Fruit fly (Drosophila melanogaster) whole organism, embryonic: ENCODE measurements around the gene CG14082.

ENCODE experiments used
- ATbp ChIP-seq: fragments of 200-800 bp; sonication (Bioruptor generic); optimal IDR thresholded peaks from 2 replicates; lab custom pipeline; 2017; ENCODE audit warnings: missing biosample characterization, mild to moderate bottlenecking, missing genetic modification characterization, missing genetic modification reagents
- Abd-B ChIP-seq: fragments of 200-800 bp; sonication (Bioruptor generic); optimal IDR thresholded peaks from 2 replicates; lab custom pipeline; 2018; ENCODE audit warnings: missing biosample characterization, mild to moderate bottlenecking, missing genetic modification characterization, moderate library complexity
- BEAF-32 ChIP-seq: fragments of 200-800 bp; sonication (Bioruptor generic); optimal IDR thresholded peaks from 3 replicates; lab custom pipeline; 2017; ENCODE audit warnings: missing biosample characterization, missing genetic modification characterization, mild to moderate bottlenecking, moderate library complexity, missing genetic modification reagents
- CG10979 ChIP-seq: fragments of 200-800 bp; sonication (Bioruptor generic); optimal IDR thresholded peaks from 2 replicates; lab custom pipeline; 2018; ENCODE audit warnings: missing biosample characterization, mild to moderate bottlenecking, missing genetic modification characterization, moderate library complexity
- CG12391 ChIP-seq: fragments of 200-800 bp; sonication (Bioruptor generic); optimal IDR thresholded peaks from 3 replicates; lab custom pipeline; 2018; ENCODE audit warnings: missing biosample characterization, mild to moderate bottlenecking, missing genetic modification characterization, moderate library complexity
- CG13775 ChIP-seq: fragments of 200-800 bp; sonication (Bioruptor generic); optimal IDR thresholded peaks from 3 replicates; lab custom pipeline; 2017; ENCODE audit warnings: missing biosample characterization, mild to moderate bottlenecking, missing genetic modification characterization
- CG15479 ChIP-seq: fragments of 200-800 bp; sonication (Bioruptor generic); optimal IDR thresholded peaks from 3 replicates; lab custom pipeline; 2019; ENCODE audit warnings: missing biosample characterization, mild to moderate bottlenecking, missing genetic modification characterization, moderate library complexity
- CG15514 ChIP-seq: fragments of 200-800 bp; sonication (Bioruptor generic); optimal IDR thresholded peaks from 3 replicates; lab custom pipeline; 2017; ENCODE audit warnings: missing biosample characterization, missing genetic modification characterization, mild to moderate bottlenecking, moderate library complexity, missing genetic modification reagents
- CG1602 ChIP-seq: fragments of 200-800 bp; sonication (Bioruptor generic); optimal IDR thresholded peaks from 3 replicates; lab custom pipeline; 2016; ENCODE audit warnings: missing biosample characterization, missing genetic modification characterization
- CG1647 ChIP-seq: fragments of 200-800 bp; sonication (Bioruptor generic); optimal IDR thresholded peaks from 3 replicates; lab custom pipeline; 2016; ENCODE audit warnings: missing biosample characterization, missing genetic modification characterization
- CG17328 ChIP-seq: fragments of 200-800 bp; sonication (Bioruptor generic); IDR thresholded peaks from 2 replicates; pipeline ENCODE4 v1.3.6; 2022; ENCODE audit warnings: missing biosample characterization, missing genetic modification characterization
- CG17359 ChIP-seq: fragments of 200-800 bp; sonication (Bioruptor generic); optimal IDR thresholded peaks from 3 replicates; lab custom pipeline; 2018; ENCODE audit warnings: missing biosample characterization, mild to moderate bottlenecking, missing genetic modification characterization, moderate library complexity
- CG17829 ChIP-seq: fragments of 200-800 bp; optimal IDR thresholded peaks from 2 replicates; lab custom pipeline; 2019; ENCODE audit warnings: missing biosample characterization, mild to moderate bottlenecking, missing genetic modification characterization, moderate library complexity
- CG2202 ChIP-seq: fragments of 200-800 bp; sonication (Bioruptor generic); optimal IDR thresholded peaks from 2 replicates; lab custom pipeline; 2018; ENCODE audit warnings: missing biosample characterization, mild to moderate bottlenecking, missing genetic modification characterization
- CG2678 ChIP-seq: fragments of 200-800 bp; sonication (Bioruptor generic); optimal IDR thresholded peaks from 3 replicates; lab custom pipeline; 2019; ENCODE audit warnings: missing biosample characterization, mild to moderate bottlenecking, missing genetic modification characterization, moderate library complexity
- CG31388 ChIP-seq: fragments of 200-800 bp; sonication (Bioruptor generic); optimal IDR thresholded peaks from 2 replicates; lab custom pipeline; 2016; ENCODE audit warnings: missing biosample characterization, missing genetic modification characterization
- CG33557 ChIP-seq: fragments of 200-800 bp; sonication (Bioruptor generic); optimal IDR thresholded peaks from 2 replicates; lab custom pipeline; 2019; ENCODE audit warnings: missing biosample characterization, mild to moderate bottlenecking, missing genetic modification characterization, moderate library complexity
- CG42726 ChIP-seq: fragments of 200-800 bp; sonication (Bioruptor generic); IDR thresholded peaks from 2 replicates; pipeline ENCODE4 v1.3.6; 2022; ENCODE audit warnings: missing biosample characterization, missing genetic modification characterization; ENCODE audit not compliant: partially characterized antibody
- CG8388 ChIP-seq: fragments of 200-800 bp; sonication (Bioruptor generic); optimal IDR thresholded peaks from 2 replicates; lab custom pipeline; 2019; ENCODE audit warnings: missing biosample characterization, mild to moderate bottlenecking, missing genetic modification characterization, moderate library complexity
- CG9932 ChIP-seq: fragments of 200-800 bp; sonication (Bioruptor generic); IDR thresholded peaks from 2 replicates; pipeline ENCODE4 v1.3.6; 2022; ENCODE audit warnings: missing biosample characterization, missing genetic modification characterization
- D ChIP-seq, 2 experiments: fragments of 200-800 bp in 1 of 2; fragments of >200 bp in 1 of 2; sonication (Bioruptor generic) in 1 of 2; optimal IDR thresholded peaks; 2 replicates in 1 of 2; 3 replicates in 1 of 2; lab custom pipeline; 2017; ENCODE audit warnings: mild to moderate bottlenecking in 1 of 2, missing biosample characterization in 1 of 2, missing genetic modification characterization in 1 of 2, missing genetic modification reagents in 1 of 2
- D19A ChIP-seq: fragments of 200-800 bp; optimal IDR thresholded peaks from 3 replicates; lab custom pipeline; 2019; ENCODE audit warnings: missing biosample characterization, mild to moderate bottlenecking, missing genetic modification characterization, moderate library complexity
- E2f2 ChIP-seq: fragments of 200-800 bp; sonication (Bioruptor generic); IDR thresholded peaks from 2 replicates; pipeline ENCODE4 v1.3.6; 2022; ENCODE audit warnings: missing biosample characterization, missing genetic modification characterization
- Hmr ChIP-seq: fragments of 200-800 bp; sonication (Bioruptor generic); optimal IDR thresholded peaks from 3 replicates; lab custom pipeline; 2017; ENCODE audit warnings: mild to moderate bottlenecking, missing biosample characterization, missing genetic modification reagents, missing genetic modification characterization
- Med ChIP-seq: fragments of 200-800 bp; sonication (Bioruptor generic); peaks from one replicate; lab custom pipeline; 2016; ENCODE audit warnings: missing biosample characterization, missing genetic modification characterization, mild to moderate bottlenecking, inconsistent platforms, moderate library complexity
- Six4 ChIP-seq: fragments of 200-800 bp; sonication (Bioruptor generic); optimal IDR thresholded peaks from 2 replicates; lab custom pipeline; 2016; ENCODE audit warnings: missing biosample characterization, missing genetic modification characterization
- Sry-δ ChIP-seq: fragments of 200-800 bp; sonication (Bioruptor generic); optimal IDR thresholded peaks from 2 replicates; lab custom pipeline; 2016; ENCODE audit warnings: missing biosample characterization, missing genetic modification characterization
- aop ChIP-seq: fragments of 200-800 bp; sonication (Bioruptor generic); IDR thresholded peaks from 2 replicates; pipeline ENCODE4 v1.3.6; 2022; ENCODE audit warnings: missing biosample characterization, missing genetic modification characterization
- bbx ChIP-seq: fragments of 200-800 bp; sonication (Bioruptor generic); IDR thresholded peaks from 2 replicates; pipeline ENCODE4 v1.3.6; 2022; ENCODE audit warnings: missing biosample characterization, missing genetic modification characterization; ENCODE audit not compliant: partially characterized antibody
- da ChIP-seq: fragments of 200-800 bp; sonication (Bioruptor generic); optimal IDR thresholded peaks from 2 replicates; lab custom pipeline; 2016; ENCODE audit warnings: missing biosample characterization, missing genetic modification characterization
- dmrt11E ChIP-seq: fragments of 200-800 bp; sonication (Bioruptor generic); optimal IDR thresholded peaks from 3 replicates; lab custom pipeline; 2018; ENCODE audit warnings: missing biosample characterization, mild to moderate bottlenecking, missing genetic modification characterization, moderate library complexity
- eve ChIP-seq, 2 experiments: fragments of >200 bp; optimal IDR thresholded peaks; 2 replicates each; lab custom pipeline; 2017; ENCODE audit warnings: missing biosample characterization in 2 of 2, missing genetic modification characterization in 2 of 2
- fd102C ChIP-seq: fragments of 200-800 bp; sonication (Bioruptor generic); optimal IDR thresholded peaks from 2 replicates; lab custom pipeline; 2018; ENCODE audit warnings: missing biosample characterization, mild to moderate bottlenecking, missing genetic modification characterization, moderate library complexity
- gem ChIP-seq: fragments of 200-800 bp; sonication (Bioruptor generic); optimal IDR thresholded peaks from 2 replicates; lab custom pipeline; 2019; ENCODE audit warnings: missing biosample characterization, mild to moderate bottlenecking, missing genetic modification characterization, moderate library complexity
- gfzf ChIP-seq: fragments of 200-800 bp; sonication (Bioruptor generic); optimal IDR thresholded peaks from 2 replicates; lab custom pipeline; 2016; ENCODE audit warnings: missing biosample characterization, mild to moderate bottlenecking, missing genetic modification characterization, moderate library complexity
- nerfin-2 ChIP-seq: fragments of 200-800 bp; sonication (Bioruptor generic); IDR thresholded peaks from 2 replicates; pipeline ENCODE4 v1.3.6; 2022; ENCODE audit warnings: missing biosample characterization, missing genetic modification characterization; ENCODE audit not compliant: partially characterized antibody
- nmo ChIP-seq: fragments of 200-800 bp; sonication (Bioruptor generic); optimal IDR thresholded peaks from 2 replicates; lab custom pipeline; 2018; ENCODE audit warnings: missing biosample characterization, mild to moderate bottlenecking, missing genetic modification characterization, moderate library complexity
- phol ChIP-seq: fragments of 200-800 bp; sonication (Bioruptor generic); optimal IDR thresholded peaks from 3 replicates; lab custom pipeline; 2018; ENCODE audit warnings: missing biosample characterization, mild to moderate bottlenecking, missing genetic modification characterization, moderate library complexity
- prd ChIP-seq, 3 experiments: fragments of >200 bp in 2 of 3; fragments of 200-800 bp in 1 of 3; sonication (Bioruptor generic) in 1 of 3; optimal IDR thresholded peaks in 2 of 3; IDR thresholded peaks in 1 of 3; 2 replicates in 2 of 3; 3 replicates in 1 of 3; pipeline versions ENCODE4 v1.3.6 to Lab custom; 2017 to 2022; ENCODE audit warnings: missing biosample characterization in 1 of 3, missing genetic modification characterization in 1 of 3
- pros ChIP-seq: fragments of 200-800 bp; sonication (Bioruptor generic); optimal IDR thresholded peaks from 3 replicates; lab custom pipeline; 2019; ENCODE audit warnings: missing biosample characterization, mild to moderate bottlenecking, missing genetic modification characterization, moderate library complexity
- tll ChIP-seq, 2 experiments: fragments of 200-800 bp in 1 of 2; fragments of >200 bp in 1 of 2; sonication (Bioruptor generic) in 1 of 2; optimal IDR thresholded peaks; 2 replicates each; lab custom pipeline; 2017 to 2019; ENCODE audit warnings: missing biosample characterization in 2 of 2, missing genetic modification characterization in 2 of 2, mild to moderate bottlenecking in 1 of 2, moderate library complexity in 1 of 2
- toy ChIP-seq: fragments of 200-800 bp; sonication (Bioruptor generic); IDR thresholded peaks from 2 replicates; pipeline ENCODE4 v1.3.6; 2022; ENCODE audit warnings: missing biosample characterization, missing genetic modification characterization
- trh ChIP-seq: fragments of 200-800 bp; sonication (Bioruptor generic); optimal IDR thresholded peaks from 2 replicates; lab custom pipeline; 2016; ENCODE audit warnings: missing biosample characterization, missing genetic modification characterization
- twi ChIP-seq: fragments of 200-800 bp; optimal IDR thresholded peaks from 2 replicates; lab custom pipeline; 2019; ENCODE audit warnings: missing biosample characterization, mild to moderate bottlenecking, missing genetic modification characterization, moderate library complexity
- wor ChIP-seq: fragments of 200-800 bp; sonication (Bioruptor generic); IDR thresholded peaks from 2 replicates; pipeline ENCODE4 v1.3.6; 2022; ENCODE audit warnings: missing biosample characterization, missing genetic modification characterization
- zen ChIP-seq: fragments of 200-800 bp; sonication (Bioruptor generic); optimal IDR thresholded peaks from 3 replicates; lab custom pipeline; 2018; ENCODE audit warnings: missing biosample characterization, mild to moderate bottlenecking, missing genetic modification characterization, moderate library complexity
- zfh1 ChIP-seq: fragments of 200-800 bp; sonication (Bioruptor generic); IDR thresholded peaks from 3 replicates; pipeline ENCODE4 v1.3.6; 2022; ENCODE audit warnings: missing biosample characterization, missing genetic modification characterization

The CG14082 gene

DNA sequence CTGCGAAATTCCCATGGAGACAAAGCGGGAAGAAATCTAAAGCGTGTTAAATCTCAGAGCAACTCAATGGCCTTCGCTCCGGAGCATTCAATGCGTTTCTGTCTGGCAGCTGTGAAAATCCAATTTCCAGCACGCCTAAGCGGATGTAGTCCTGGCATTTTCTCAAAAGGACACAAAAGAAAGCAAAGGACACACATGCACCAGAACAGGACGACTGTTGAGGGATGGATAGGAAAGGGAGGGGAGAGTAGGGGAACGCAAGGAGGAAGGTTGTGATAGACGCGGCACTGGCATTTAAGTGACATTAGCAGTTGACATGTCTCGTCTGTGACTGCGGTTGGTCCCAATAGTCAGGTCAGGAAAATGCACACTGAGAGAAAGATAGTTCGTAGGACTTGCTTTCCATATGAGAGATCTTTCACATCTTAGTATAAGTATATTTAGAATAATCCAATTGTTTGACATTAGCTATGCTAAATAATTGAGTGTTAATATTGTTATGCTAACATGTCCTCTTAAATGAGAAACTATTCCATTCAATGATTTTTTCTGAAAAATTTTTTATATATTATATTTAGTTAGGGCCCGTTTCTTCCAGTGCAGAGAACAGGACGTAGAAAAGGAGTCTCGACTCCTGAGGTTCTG lies 40.5 kb upstream of the CG14082 start:
- no peak for TF ChIP-seq Abd-B
- TF ChIP-seq pros (GFP tag; lab: Kevin White, UChicago): peak; percentile 60
- TF ChIP-seq CG17328 (GFP tag; lab: Robert Waterston, UW): 0 out of 2 replicates have a peak, but pooled peaks have one; percentile 9
- TF ChIP-seq tll (GFP tag; optimal IDR thresholded peaks at IDR 0.05; lab: Kevin White, UChicago): peak in 1 of 2 experiments; percentile 64
- TF ChIP-seq BEAF-32 (GFP tag; lab: Kevin White, UChicago): no peak
- peak; percentile 68 for TF ChIP-seq fd102C
- TF ChIP-seq ATbp (GFP tag; lab: Kevin White, UChicago): no peak
- peak; percentile 4 for TF ChIP-seq CG2678 (tag; lab: Kevin White, UChicago)
- TF ChIP-seq CG1602 (GFP tag; lab: Kevin White, UChicago): peak; percentile 20
- no peak for TF ChIP-seq CG1647 (GFP tag; lab: Kevin White, UChicago)
- peak; percentile 46 for TF ChIP-seq CG13775
- peak; percentile 76 for TF ChIP-seq CG17829 (tag; lab: Kevin White, UChicago)
- no peak for TF ChIP-seq da (GFP tag; lab: Kevin White, UChicago)
- peak; percentile 94 for TF ChIP-seq D (optimal IDR thresholded peaks at IDR 0.05; lab: Kevin White, UChicago)
- TF ChIP-seq D (GFP tag; optimal IDR thresholded peaks at IDR 0.05; lab: Kevin White, UChicago): peak; percentile 24
- TF ChIP-seq CG31388 (GFP tag; lab: Kevin White, UChicago): no peak
- no peak for TF ChIP-seq eve (GFP tag; optimal IDR thresholded peaks at IDR 0.05; lab: Kevin White, UChicago)
- no peak for TF ChIP-seq CG17359
- TF ChIP-seq CG15514: no peak
- peak; percentile 29 for TF ChIP-seq nmo
- TF ChIP-seq CG10979 (tag; lab: Kevin White, UChicago): peak; percentile 72
- TF ChIP-seq zfh1 (GFP tag; lab: Robert Waterston, UW): 0 out of 3 replicates have a peak, but pooled peaks have one; percentile 37
- peak; percentile 7 for TF ChIP-seq Six4 (GFP tag; lab: Kevin White, UChicago)
- TF ChIP-seq CG12391: peak; percentile 45
- peak; percentile 42 for TF ChIP-seq Med
- TF ChIP-seq wor (GFP tag; lab: Robert Waterston, UW): no peak
- peak; percentile 24 for TF ChIP-seq D19A (tag; lab: Kevin White, UChicago)
- peak; percentile 77 for TF ChIP-seq dmrt11E (tag; lab: Kevin White, UChicago)
- TF ChIP-seq twi: peak; percentile 92
- TF ChIP-seq bbx: no peak
- peak; percentile 43 for TF ChIP-seq CG33557
- TF ChIP-seq aop: peak; percentile 22; the same call in 1 of the 2 replicates
- TF ChIP-seq zen: peak; percentile 93
- TF ChIP-seq trh: peak; percentile 1
- TF ChIP-seq prd (optimal IDR thresholded peaks at IDR 0.05; lab: Kevin White, UChicago): no peak
- peak; percentile 80 for TF ChIP-seq prd (GFP tag; IDR thresholded peaks at IDR 0.05; lab: Robert Waterston, UW)
- no peak for TF ChIP-seq Hmr (GFP tag; lab: Kevin White, UChicago)
- peak; percentile 29 for TF ChIP-seq CG8388 (GFP tag; lab: Kevin White, UChicago)
- no peak for TF ChIP-seq CG2202
- TF ChIP-seq toy: no peak
- TF ChIP-seq CG9932 (GFP tag; lab: Robert Waterston, UW): no peak
- TF ChIP-seq phol: peak; percentile 45
- TF ChIP-seq nerfin-2: no peak
- peak; percentile 55 for TF ChIP-seq gem (tag; lab: Kevin White, UChicago)
- peak; percentile 44 for TF ChIP-seq CG15479 (GFP tag; lab: Kevin White, UChicago)
- TF ChIP-seq E2f2 (GFP tag; lab: Robert Waterston, UW): no peak
- TF ChIP-seq CG42726 (GFP tag; lab: Robert Waterston, UW): no peak
- no peak for TF ChIP-seq Sry-δ
- no peak for TF ChIP-seq gfzf (GFP tag; lab: Kevin White, UChicago)
